Fruit fly (Drosophila melanogaster) whole organism, embryonic: ENCODE results near the gene Prosbeta2.
A peak's percentile ranks its signal among the peaks of the same experiment; 100 is the strongest.

Experiments used
- CG10366 ChIP-seq: fragments of 200-800 bp; sonication (Bioruptor generic); IDR thresholded peaks from 2 replicates; pipeline ENCODE4 v1.3.6; 2022; ENCODE audit warnings: missing biosample characterization, missing genetic modification characterization
- CG10431 ChIP-seq: fragments of 200-800 bp; sonication (Bioruptor generic); optimal IDR thresholded peaks from 3 replicates; lab custom pipeline; 2018; ENCODE audit warnings: missing biosample characterization, mild to moderate bottlenecking, missing genetic modification characterization
- CG12104 ChIP-seq: fragments of 200-800 bp; sonication (Bioruptor generic); optimal IDR thresholded peaks from 3 replicates; lab custom pipeline; 2016; ENCODE audit warnings: missing biosample characterization, missing genetic modification characterization
- CG13424 ChIP-seq: fragments of 200-800 bp; sonication (Bioruptor generic); optimal IDR thresholded peaks from 2 replicates; lab custom pipeline; 2019; ENCODE audit warnings: missing biosample characterization, mild to moderate bottlenecking, missing genetic modification characterization, moderate library complexity
- CG14860 ChIP-seq: fragments of 200-800 bp; sonication (Bioruptor generic); IDR thresholded peaks from 3 replicates; pipeline ENCODE4 v1.3.6; 2022; ENCODE audit warnings: missing biosample characterization, missing genetic modification characterization; ENCODE audit not compliant: partially characterized antibody
- CG14965 ChIP-seq: fragments of 200-800 bp; sonication (Bioruptor generic); optimal IDR thresholded peaks from 2 replicates; lab custom pipeline; 2016; ENCODE audit warnings: missing biosample characterization, missing genetic modification characterization, borderline replicate concordance
- CG1529 ChIP-seq: fragments of 200-800 bp; sonication (Bioruptor generic); optimal IDR thresholded peaks from 3 replicates; lab custom pipeline; 2018; ENCODE audit warnings: missing biosample characterization, missing genetic modification characterization
- CG15479 ChIP-seq: fragments of 200-800 bp; sonication (Bioruptor generic); optimal IDR thresholded peaks from 3 replicates; lab custom pipeline; 2019; ENCODE audit warnings: missing biosample characterization, mild to moderate bottlenecking, missing genetic modification characterization, moderate library complexity
- CG17802 ChIP-seq: fragments of 200-800 bp; sonication (Bioruptor generic); optimal IDR thresholded peaks from 2 replicates; lab custom pipeline; 2018; ENCODE audit warnings: missing biosample characterization, mild to moderate bottlenecking, missing genetic modification characterization, moderate library complexity
- CG2678 ChIP-seq: fragments of 200-800 bp; sonication (Bioruptor generic); optimal IDR thresholded peaks from 3 replicates; lab custom pipeline; 2019; ENCODE audit warnings: missing biosample characterization, mild to moderate bottlenecking, missing genetic modification characterization, moderate library complexity
- CG2889 ChIP-seq: fragments of 200-800 bp; sonication (Bioruptor generic); IDR thresholded peaks from 3 replicates; pipeline ENCODE4 v1.3.6; 2022; ENCODE audit warnings: missing biosample characterization, missing genetic modification characterization
- CG31441 ChIP-seq: fragments of 200-800 bp; sonication (Bioruptor generic); IDR thresholded peaks from 2 replicates; pipeline ENCODE4 v1.3.6; 2022; ENCODE audit warnings: missing biosample characterization, missing genetic modification characterization
- CG32532 ChIP-seq: fragments of 200-800 bp; sonication (Bioruptor generic); IDR thresholded peaks from 2 replicates; pipeline ENCODE4 v1.3.6; 2022; ENCODE audit warnings: missing biosample characterization, missing genetic modification characterization
- CG34224 ChIP-seq: fragments of 200-800 bp; sonication (Bioruptor generic); IDR thresholded peaks from 3 replicates; pipeline ENCODE4 v1.3.6; 2022; ENCODE audit warnings: missing biosample characterization, missing genetic modification characterization; ENCODE audit not compliant: partially characterized antibody
- CG4617 ChIP-seq: fragments of 200-800 bp; sonication (Bioruptor generic); optimal IDR thresholded peaks from 3 replicates; lab custom pipeline; 2016; ENCODE audit warnings: missing biosample characterization, missing genetic modification characterization, borderline replicate concordance
- CG6689 ChIP-seq: fragments of 200-800 bp; sonication (Bioruptor generic); IDR thresholded peaks from 2 replicates; pipeline ENCODE4 v1.3.6; 2022; ENCODE audit warnings: missing biosample characterization, missing genetic modification characterization
- CG7745 ChIP-seq: fragments of 200-800 bp; sonication (Bioruptor generic); optimal IDR thresholded peaks from 2 replicates; lab custom pipeline; 2018; ENCODE audit warnings: missing biosample characterization, mild to moderate bottlenecking, missing genetic modification characterization, moderate library complexity
- CG8924 ChIP-seq: fragments of 200-800 bp; optimal IDR thresholded peaks from 3 replicates; lab custom pipeline; 2019; ENCODE audit warnings: missing biosample characterization, mild to moderate bottlenecking, missing genetic modification characterization, moderate library complexity
- CG9817 ChIP-seq: fragments of 200-800 bp; sonication (Bioruptor generic); optimal IDR thresholded peaks from 2 replicates; lab custom pipeline; 2018; ENCODE audit warnings: missing biosample characterization, mild to moderate bottlenecking, missing genetic modification characterization, moderate library complexity
- Dbx ChIP-seq: fragments of 200-800 bp; sonication (Bioruptor generic); IDR thresholded peaks from 3 replicates; pipeline ENCODE4 v1.3.6; 2022; ENCODE audit warnings: missing biosample characterization, missing genetic modification characterization
- Dip2 ChIP-seq: fragments of 200-800 bp; sonication (Bioruptor generic); IDR thresholded peaks from 2 replicates; pipeline ENCODE4 v1.3.6; 2022; ENCODE audit warnings: missing biosample characterization, missing genetic modification characterization
- Dref ChIP-seq: fragments of 200-800 bp; sonication (Bioruptor generic); IDR thresholded peaks from 2 replicates; pipeline ENCODE4 v1.3.6; 2022; ENCODE audit warnings: missing biosample characterization, missing genetic modification characterization
- HLH4C ChIP-seq: fragments of 200-800 bp; sonication (Bioruptor generic); IDR thresholded peaks from 3 replicates; pipeline ENCODE4 v1.3.6; 2022; ENCODE audit warnings: missing biosample characterization, missing genetic modification characterization; ENCODE audit not compliant: partially characterized antibody
- HLH54F ChIP-seq: fragments of 200-800 bp; sonication (Bioruptor generic); optimal IDR thresholded peaks from 3 replicates; lab custom pipeline; 2016; ENCODE audit warnings: missing biosample characterization, missing genetic modification characterization
- Neu2 ChIP-seq: fragments of 200-800 bp; sonication (Bioruptor generic); optimal IDR thresholded peaks from 3 replicates; lab custom pipeline; 2016; ENCODE audit warnings: missing biosample characterization, missing genetic modification characterization, borderline replicate concordance
- Nf-YB ChIP-seq: fragments of 200-800 bp; sonication (Bioruptor generic); optimal IDR thresholded peaks from 3 replicates; lab custom pipeline; 2019; ENCODE audit warnings: missing biosample characterization, mild to moderate bottlenecking, missing genetic modification characterization, moderate library complexity
- Scr ChIP-seq: fragments of 200-800 bp; sonication (Bioruptor generic); IDR thresholded peaks from 2 replicates; pipeline ENCODE4 v1.3.6; 2022; ENCODE audit warnings: missing biosample characterization, missing genetic modification characterization; ENCODE audit not compliant: partially characterized antibody
- Trl ChIP-seq, 3 experiments: fragments of >200 bp in 2 of 3; fragments of 200-800 bp in 1 of 3; sonication (Bioruptor generic) in 1 of 3; optimal IDR thresholded peaks; 2 replicates in 1 of 3; 3 replicates in 2 of 3; lab custom pipeline; 2016 to 2017; ENCODE audit warnings: missing biosample characterization in 1 of 3, missing genetic modification characterization in 1 of 3
- Usf ChIP-seq: fragments of 200-800 bp; sonication (Bioruptor generic); optimal IDR thresholded peaks from 2 replicates; lab custom pipeline; 2017; ENCODE audit warnings: missing genotype, missing biosample characterization, missing genetic modification characterization
- abd-A ChIP-seq: fragments of 200-800 bp; sonication (Bioruptor generic); optimal IDR thresholded peaks from 3 replicates; lab custom pipeline; 2019; ENCODE audit warnings: missing biosample characterization, mild to moderate bottlenecking, missing genetic modification characterization, moderate library complexity
- bigmax ChIP-seq: fragments of 200-800 bp; sonication (Bioruptor generic); optimal IDR thresholded peaks from 2 replicates; lab custom pipeline; 2018; ENCODE audit warnings: missing biosample characterization, mild to moderate bottlenecking, missing genetic modification characterization
- btn ChIP-seq: fragments of 200-800 bp; sonication (Bioruptor generic); optimal IDR thresholded peaks from 2 replicates; lab custom pipeline; 2016; ENCODE audit warnings: missing biosample characterization, missing genetic modification characterization
- cad ChIP-seq: fragments of >200 bp; optimal IDR thresholded peaks from 2 replicates; lab custom pipeline; 2017; ENCODE audit warnings: missing biosample characterization, missing genetic modification characterization
- cg ChIP-seq: fragments of 200-800 bp; sonication (Bioruptor generic); optimal IDR thresholded peaks from 3 replicates; lab custom pipeline; 2019; ENCODE audit warnings: missing biosample characterization, mild to moderate bottlenecking, missing genetic modification characterization, moderate library complexity
- crc ChIP-seq: fragments of 200-800 bp; sonication (Bioruptor generic); optimal IDR thresholded peaks from 2 replicates; lab custom pipeline; 2016; ENCODE audit warnings: missing biosample characterization, missing genetic modification characterization
- croc ChIP-seq: fragments of 200-800 bp; sonication (Bioruptor generic); conservative IDR thresholded peaks from 3 replicates; pipeline ENCODE4 v1.3.6; 2022; ENCODE audit warnings: missing biosample characterization, missing genetic modification characterization
- danr ChIP-seq: fragments of 200-800 bp; sonication (Bioruptor generic); IDR thresholded peaks from 2 replicates; pipeline ENCODE4 v1.3.6; 2022; ENCODE audit warnings: missing biosample characterization, missing genetic modification characterization
- dati ChIP-seq: fragments of 200-800 bp; sonication (Bioruptor generic); IDR thresholded peaks from 2 replicates; pipeline ENCODE4 v1.3.6; 2022; ENCODE audit warnings: missing biosample characterization, missing genetic modification characterization
- gsb-n ChIP-seq: fragments of 200-800 bp; sonication (Bioruptor generic); optimal IDR thresholded peaks from 3 replicates; lab custom pipeline; 2018; ENCODE audit warnings: missing biosample characterization, mild to moderate bottlenecking, missing genetic modification characterization
- ham ChIP-seq: fragments of 200-800 bp; sonication (Bioruptor generic); IDR thresholded peaks from 2 replicates; pipeline ENCODE4 v1.3.6; 2022; ENCODE audit warnings: missing biosample characterization, missing genetic modification characterization
- hth ChIP-seq: fragments of >200 bp; optimal IDR thresholded peaks from 2 replicates; lab custom pipeline; 2017; ENCODE audit warnings: inconsistent platforms
- lbe ChIP-seq: fragments of 200-800 bp; sonication (Bioruptor generic); optimal IDR thresholded peaks from 2 replicates; lab custom pipeline; 2016; ENCODE audit warnings: missing biosample characterization, mild to moderate bottlenecking, missing genetic modification characterization
- luna ChIP-seq: fragments of 200-800 bp; sonication (Bioruptor generic); optimal IDR thresholded peaks from 2 replicates; lab custom pipeline; 2016; ENCODE audit warnings: missing biosample characterization, missing genetic modification characterization
- nerfin-1 ChIP-seq: fragments of 200-800 bp; sonication (Bioruptor generic); optimal IDR thresholded peaks from 3 replicates; lab custom pipeline; 2019; ENCODE audit warnings: missing biosample characterization, mild to moderate bottlenecking, missing genetic modification characterization, moderate library complexity
- pros ChIP-seq: fragments of 200-800 bp; sonication (Bioruptor generic); optimal IDR thresholded peaks from 3 replicates; lab custom pipeline; 2019; ENCODE audit warnings: missing biosample characterization, mild to moderate bottlenecking, missing genetic modification characterization, moderate library complexity
- schlank ChIP-seq: fragments of 200-800 bp; sonication (Bioruptor generic); optimal IDR thresholded peaks from 2 replicates; lab custom pipeline; 2018; ENCODE audit warnings: missing biosample characterization, mild to moderate bottlenecking, missing genetic modification characterization
- seq ChIP-seq: fragments of 200-800 bp; sonication (Bioruptor generic); IDR thresholded peaks from 2 replicates; pipeline ENCODE4 v1.3.6; 2022; ENCODE audit warnings: missing biosample characterization, missing genetic modification characterization
- sim ChIP-seq: fragments of 200-800 bp; sonication (Bioruptor generic); IDR thresholded peaks from 2 replicates; pipeline ENCODE4 v1.3.6; 2022; ENCODE audit warnings: missing biosample characterization, missing genetic modification characterization
- sisA ChIP-seq: fragments of 200-800 bp; sonication (Bioruptor generic); IDR thresholded peaks from 2 replicates; pipeline ENCODE4 v1.3.6; 2022; ENCODE audit warnings: missing biosample characterization, missing genetic modification characterization

Prosbeta2 gene

dm6 chr3L:15013957-15014692 lies 14.4 kb downstream of the Prosbeta2 start, which contains the start of gene Reck (continued):
- TF ChIP-seq CG12104 (GFP tag; lab: Kevin White, UChicago), result peak; percentile 87
- TF ChIP-seq CG10431 (GFP tag; lab: Kevin White, UChicago), result peak; percentile 19
- no peak for TF ChIP-seq bigmax
- TF ChIP-seq HLH54F (GFP tag; lab: Kevin White, UChicago), result peak; percentile 7
- TF ChIP-seq CG10366, result peak; percentile 75
- TF ChIP-seq CG14860, result no peak
- peak; percentile 77 for TF ChIP-seq CG1529 (GFP tag; lab: Kevin White, UChicago)
- TF ChIP-seq CG9817 (tag; lab: Kevin White, UChicago), result peak; percentile 58
- peak; percentile 50 for TF ChIP-seq CG17802
- TF ChIP-seq sim, result peak; percentile 75

dm6 chr3L:15021008-15021407 lies 21.3 kb downstream of the Prosbeta2 start:
- TF ChIP-seq CG7745 (tag; lab: Kevin White, UChicago), result peak; percentile 75
- no peak for TF ChIP-seq CG10366
- peak; percentile 32 for TF ChIP-seq cad (GFP tag; lab: Kevin White, UChicago)
- no peak for TF ChIP-seq dati (GFP tag; lab: Robert Waterston, UW)
- TF ChIP-seq CG34224 (GFP tag; lab: Robert Waterston, UW), result no peak
- TF ChIP-seq nerfin-1 (tag; lab: Kevin White, UChicago), result peak; percentile 50
- TF ChIP-seq abd-A (tag; lab: Kevin White, UChicago), result peak; percentile 59
- peak; percentile 59 for TF ChIP-seq CG8924 (tag; lab: Kevin White, UChicago)
- TF ChIP-seq CG13424 (tag; lab: Kevin White, UChicago), result no peak
- TF ChIP-seq cg (GFP tag; lab: Kevin White, UChicago), result peak; percentile 41
- TF ChIP-seq sisA (GFP tag; lab: Robert Waterston, UW), result no peak
- no peak for TF ChIP-seq btn (GFP tag; lab: Kevin White, UChicago)
- no peak for TF ChIP-seq Usf (GFP tag; lab: Kevin White, UChicago)
- no peak for TF ChIP-seq Scr
- TF ChIP-seq hth (lab: Kevin White, UChicago), result no peak
- no peak for TF ChIP-seq CG32532
- peak; percentile 73 for TF ChIP-seq Nf-YB (GFP tag; lab: Kevin White, UChicago)
- no peak for TF ChIP-seq CG31441 (GFP tag; lab: Robert Waterston, UW)
- peak; percentile 91 for TF ChIP-seq pros (GFP tag; lab: Kevin White, UChicago)
- peak; percentile 47; the same call in 1 of the 2 replicates for TF ChIP-seq seq (GFP tag; lab: Robert Waterston, UW)
- no peak for TF ChIP-seq CG2889 (GFP tag; lab: Robert Waterston, UW)
- TF ChIP-seq Dref, result no peak
- peak; percentile 93 for TF ChIP-seq gsb-n (tag; lab: Kevin White, UChicago)
- peak in 1 of 2 experiments; percentile 47 for TF ChIP-seq Trl (optimal IDR thresholded peaks at IDR 0.05; lab: Kevin White, UChicago)
- TF ChIP-seq Trl (GFP tag; optimal IDR thresholded peaks at IDR 0.05; lab: Kevin White, UChicago), result no peak
- no peak for TF ChIP-seq Dbx
- no peak for TF ChIP-seq CG4617 (GFP tag; lab: Kevin White, UChicago)

- TF ChIP-seq CG6689 (no peak), CG15479 (GFP tag; lab: Kevin White, UChicago) (no peak), lbe (no peak), Dip2 (GFP tag; lab: Robert Waterston, UW) (no peak), crc (no peak), CG14965 (no peak), luna (GFP tag; lab: Kevin White, UChicago) (no peak), Neu2 (GFP tag; lab: Kevin White, UChicago) (no peak), CG2678 (no peak), croc (GFP tag; lab: Robert Waterston, UW) (no peak), ham (GFP tag; lab: Robert Waterston, UW) (no peak), HLH4C (no peak), danr (GFP tag; lab: Robert Waterston, UW) (no peak), schlank (tag; lab: Kevin White, UChicago) (no peak)
Measured at dm6 chr3L:15023192-15023591, 23.4 kb downstream of the Prosbeta2 start, which contains the start of gene CG32148. Gene CG32148 (plus strand): TSS chr3L:15023492.
